Fruit fly (Drosophila melanogaster): Measurements from ENCODE around the gene cDIP.

The cDIP gene

DNA sequence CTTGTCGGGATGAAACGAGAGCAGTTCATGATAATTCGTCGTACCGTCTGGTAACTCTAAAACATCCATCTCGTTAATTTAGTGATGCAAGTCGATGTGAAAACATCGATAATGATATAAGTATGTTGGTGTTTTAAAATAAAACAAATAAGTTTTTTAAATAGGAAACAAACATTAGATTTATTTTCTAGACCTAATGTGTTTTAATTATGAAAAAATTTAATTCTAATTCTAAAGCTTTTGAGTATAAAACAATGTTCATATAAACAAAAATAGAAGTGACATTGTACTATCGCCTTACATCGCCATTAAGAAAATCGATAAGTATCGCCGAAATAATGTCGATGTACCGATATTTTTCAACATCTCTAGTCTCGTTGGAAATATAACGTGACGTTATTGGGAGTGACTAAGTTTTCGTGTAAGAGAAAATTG lies 49.8 kb downstream of the cDIP start, which contains the start of gene Rab11 (continued):
- no peak for TF ChIP-seq kah (GFP tag; optimal IDR thresholded peaks at IDR 0.05)
- TF ChIP-seq CG4328 (GFP tag; optimal IDR thresholded peaks at IDR 0.05) = peak; percentile 55
- TF ChIP-seq CG1603 (tag; optimal IDR thresholded peaks at IDR 0.05) = peak; percentile 12
- TF ChIP-seq HmgZ (tag; optimal IDR thresholded peaks at IDR 0.05) = no peak
- peak; percentile 34 for TF ChIP-seq PHDP (tag; optimal IDR thresholded peaks at IDR 0.05)
- peak; percentile 6 for TF ChIP-seq D19A (tag; optimal IDR thresholded peaks at IDR 0.05)
- TF ChIP-seq ap (GFP tag; IDR thresholded peaks at IDR 0.05) = no peak
- peak; percentile 11 for TF ChIP-seq CG1602 (GFP tag; optimal IDR thresholded peaks at IDR 0.05)
- TF ChIP-seq gro (GFP tag; optimal IDR thresholded peaks at IDR 0.05) = no peak
- no peak for TF ChIP-seq z (GFP tag; IDR thresholded peaks at IDR 0.05)
- no peak for TF ChIP-seq CG10274 (GFP tag; optimal IDR thresholded peaks at IDR 0.05)
- no peak for TF ChIP-seq Dip2 (GFP tag; IDR thresholded peaks at IDR 0.05)
- TF ChIP-seq C15 (GFP tag; IDR thresholded peaks at IDR 0.05) = no peak
- no peak for TF ChIP-seq CkIIα-i1 (GFP tag; IDR thresholded peaks at IDR 0.05)
- TF ChIP-seq CG9437 (GFP tag; optimal IDR thresholded peaks at IDR 0.05) = peak; percentile 96
- TF ChIP-seq CG4424 (GFP tag; optimal IDR thresholded peaks at IDR 0.05) = peak; percentile 27
- TF ChIP-seq chif (GFP tag; optimal IDR thresholded peaks at IDR 0.05) = peak in 1 of 2 experiments; percentile 41
- TF ChIP-seq NC2β (GFP tag; optimal IDR thresholded peaks at IDR 0.05) = no peak
- TF ChIP-seq CG17186 (GFP tag; optimal IDR thresholded peaks at IDR 0.05) = no peak
- TF ChIP-seq Ada2b (GFP tag; IDR thresholded peaks at IDR 0.05) = 0 out of 2 replicates have a peak, but pooled peaks have one; percentile 14
- TF ChIP-seq CG12942 (GFP tag; optimal IDR thresholded peaks at IDR 0.05) = peak; percentile 2
- TF ChIP-seq toy (GFP tag; IDR thresholded peaks at IDR 0.05) = no peak
- TF ChIP-seq CG10267 (tag; optimal IDR thresholded peaks at IDR 0.05) = peak; percentile 71
- TF ChIP-seq Ravus (GFP tag; IDR thresholded peaks at IDR 0.05) = no peak
- TF ChIP-seq CG2889 (GFP tag; IDR thresholded peaks at IDR 0.05) = no peak
- peak; percentile 79 for TF ChIP-seq nerfin-2 (GFP tag; IDR thresholded peaks at IDR 0.05; ENCODE audit: partially characterized antibody)
- TF ChIP-seq psq (GFP tag; optimal IDR thresholded peaks at IDR 0.05) = no peak
- TF ChIP-seq HLH4C (GFP tag; IDR thresholded peaks at IDR 0.05; ENCODE audit: partially characterized antibody) = peak; percentile 89
- peak; percentile 40 for TF ChIP-seq Asciz (GFP tag; optimal IDR thresholded peaks at IDR 0.05)
- TF ChIP-seq Hmr (GFP tag; optimal IDR thresholded peaks at IDR 0.05) = peak; percentile 67
- no peak for TF ChIP-seq CG31388 (GFP tag; optimal IDR thresholded peaks at IDR 0.05)
- TF ChIP-seq CG5180 (GFP tag; optimal IDR thresholded peaks at IDR 0.05) = no peak
- TF ChIP-seq CG34422 (GFP tag; IDR thresholded peaks at IDR 0.05) = no peak
- peak; percentile 17 for TF ChIP-seq CG9797 (GFP tag; optimal IDR thresholded peaks at IDR 0.05)
- TF ChIP-seq onecut (GFP tag; IDR thresholded peaks at IDR 0.05) = no peak; the same call in none of the 2 replicates
- TF ChIP-seq CG8281 (tag; optimal IDR thresholded peaks at IDR 0.05) = no peak
- TF ChIP-seq CG12299 (tag; optimal IDR thresholded peaks at IDR 0.05) = peak; percentile 26
- peak; percentile 14 for TF ChIP-seq gcm (GFP tag; optimal IDR thresholded peaks at IDR 0.05)
- TF ChIP-seq CG31224 (GFP tag; IDR thresholded peaks at IDR 0.05) = no peak
- 0 out of 2 replicates have a peak, but pooled peaks have one; percentile 26 for TF ChIP-seq CG11247 (GFP tag; IDR thresholded peaks at IDR 0.05)
- TF ChIP-seq tap (tag; optimal IDR thresholded peaks at IDR 0.05) = no peak
- TF ChIP-seq Elba2 (GFP tag; optimal IDR thresholded peaks at IDR 0.05) = no peak
- no peak for TF ChIP-seq MTF-1 (GFP tag; optimal IDR thresholded peaks at IDR 0.05; ENCODE audit: borderline replicate concordance)
- TF ChIP-seq Chrac-16 (GFP tag; optimal IDR thresholded peaks at IDR 0.05) = peak; percentile 35
- peak; percentile 35 for TF ChIP-seq CG13624 (GFP tag; optimal IDR thresholded peaks at IDR 0.05)
- no peak for TF ChIP-seq CG8359 (GFP tag; optimal IDR thresholded peaks at IDR 0.05; ENCODE audit: borderline replicate concordance)
- no peak for TF ChIP-seq gce (GFP tag; IDR thresholded peaks at IDR 0.05)
- no peak for TF ChIP-seq Jarid2 (GFP tag; optimal IDR thresholded peaks at IDR 0.05)
- no peak for TF ChIP-seq E2f1 (GFP tag; IDR thresholded peaks at IDR 0.05)
- no peak for TF ChIP-seq TFAM (GFP tag; optimal IDR thresholded peaks at IDR 0.05)
- no peak for TF ChIP-seq Lpt (GFP tag; optimal IDR thresholded peaks at IDR 0.05)

Measured in whole organism, embryonic.